Worm (Caenorhabditis elegans): ENCODE measurements around the gene acc-4.

The acc-4 gene

DNA sequence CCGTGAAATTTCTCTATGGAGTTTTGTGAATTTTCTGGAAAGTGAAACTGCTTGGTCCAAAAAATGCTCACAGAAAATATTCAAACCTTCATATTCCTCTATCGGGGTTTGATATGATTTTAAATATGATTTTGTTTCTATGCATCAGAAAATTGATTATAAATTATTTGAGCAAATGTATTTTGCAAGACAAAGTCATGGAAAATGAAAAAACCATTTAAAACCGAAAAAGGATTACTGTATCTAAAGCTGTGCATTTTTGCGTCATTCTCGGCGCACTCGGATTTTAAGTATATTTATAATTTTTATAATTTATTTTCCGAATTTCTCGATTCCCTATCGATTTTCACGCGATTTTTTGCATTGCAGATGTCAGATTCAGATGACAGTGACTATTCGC, 12.4 kb downstream of the acc-4 start, which contains the start of gene pssy-2:
Gene pssy-2, plus strand, starts transcription at position 301 of the 400 bp plus-strand sequence.
- TF ChIP-seq R02D3.7 (tag; optimal IDR thresholded peaks at IDR 0.05) (no peak), nfya-1 (tag; optimal IDR thresholded peaks at IDR 0.05; ENCODE audit: insufficient read depth) (no peak), egl-5 (tag; optimal IDR thresholded peaks at IDR 0.05) (no peak), elt-3 (tag; optimal IDR thresholded peaks at IDR 0.05) (no peak), nhr-67 (tag; optimal IDR thresholded peaks at IDR 0.05) (no peak)

DNA sequence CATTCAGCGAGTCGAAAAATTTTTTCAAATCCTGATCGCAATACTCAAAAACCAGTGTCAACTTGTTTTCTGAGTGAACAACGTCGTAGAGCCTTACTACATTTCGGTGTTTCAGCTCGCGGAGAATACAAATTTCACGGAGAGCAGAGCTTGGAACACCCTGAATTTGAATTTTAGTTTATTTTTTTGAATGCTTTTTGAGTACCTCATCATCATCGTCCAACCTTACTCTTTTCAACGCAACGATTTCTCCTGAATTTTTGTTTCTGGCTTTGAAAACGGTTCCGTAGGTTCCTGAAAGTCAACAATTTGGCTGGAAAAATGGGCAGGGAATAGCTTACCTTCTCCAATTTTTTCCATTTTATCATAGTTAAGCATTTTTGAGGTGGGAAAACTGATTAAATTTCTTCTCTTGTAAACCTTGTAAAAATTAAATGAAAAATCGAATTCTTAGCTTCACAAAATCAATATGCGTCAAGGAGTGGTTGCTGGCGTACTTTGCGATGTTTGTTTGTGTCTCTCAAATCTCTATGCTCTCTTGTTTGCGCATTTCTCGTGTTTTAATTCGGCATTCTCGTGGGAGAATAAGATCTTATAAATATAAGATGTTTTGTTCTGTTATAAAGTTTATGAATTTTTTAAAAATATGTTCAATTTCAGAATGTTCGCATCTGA, 17.9 kb downstream of the acc-4 start, which contains the start of gene cdk-5:
Gene cdk-5, minus strand, starts transcription at position 425 of the 675 bp plus-strand sequence.
- TF ChIP-seq nhr-28 (tag; optimal IDR thresholded peaks at IDR 0.05) (no peak), jun-1 (tag; optimal IDR thresholded peaks at IDR 0.05) (peak; percentile 84), ama-1 (optimal IDR thresholded peaks at IDR 0.05) (peak; percentile 74), nhr-43 (tag; optimal IDR thresholded peaks at IDR 0.05; ENCODE audit: poor library complexity, severe bottlenecking) (peak; percentile 90), sea-2 (GFP tag; optimal IDR thresholded peaks at IDR 0.05) (no peak), fkh-2 (tag; optimal IDR thresholded peaks at IDR 0.05) (no peak), ceh-82 (tag; optimal IDR thresholded peaks at IDR 0.05) (peak; percentile 48), daf-12 (tag; optimal IDR thresholded peaks at IDR 0.05) (no peak), lin-39 (tag; optimal IDR thresholded peaks at IDR 0.05) (peak; percentile 56), ZK546.5 (tag; optimal IDR thresholded peaks at IDR 0.05) (peak; percentile 64), lin-15B (tag; optimal IDR thresholded peaks at IDR 0.05) (peak; percentile 86), snpc-4 (tag; optimal IDR thresholded peaks at IDR 0.05) (peak; percentile 82), R02D3.7 (tag; optimal IDR thresholded peaks at IDR 0.05) (peak; percentile 34), skn-1 (tag; optimal IDR thresholded peaks at IDR 0.05) (peak; percentile 89), mdl-1 (tag; optimal IDR thresholded peaks at IDR 0.05) (no peak), nhr-76 (tag; optimal IDR thresholded peaks at IDR 0.05) (no peak), egl-27 (tag; optimal IDR thresholded peaks at IDR 0.05) (no peak), ztf-11 (tag; optimal IDR thresholded peaks at IDR 0.05) (no peak), nhr-12 (tag; optimal IDR thresholded peaks at IDR 0.05) (no peak), pqm-1 (tag; optimal IDR thresholded peaks at IDR 0.05) (peak; percentile 61), aly-2 (tag; optimal IDR thresholded peaks at IDR 0.05) (no peak), ceh-16 (tag; optimal IDR thresholded peaks at IDR 0.05) (no peak), eor-1 (tag; optimal IDR thresholded peaks at IDR 0.05) (peak in 1 of 2 experiments; percentile 58), nhr-67 (tag; optimal IDR thresholded peaks at IDR 0.05) (no peak), hmg-11 (tag; optimal IDR thresholded peaks at IDR 0.05) (peak; percentile 49), elt-1 (tag; optimal IDR thresholded peaks at IDR 0.05) (peak; percentile 60), tbx-2 (tag; optimal IDR thresholded peaks at IDR 0.05) (peak; percentile 71), unc-39 (tag; optimal IDR thresholded peaks at IDR 0.05) (no peak), nhr-23 (tag; optimal IDR thresholded peaks at IDR 0.05) (peak; percentile 95), nhr-25 (tag; optimal IDR thresholded peaks at IDR 0.05) (peak; percentile 91), elt-3 (tag; optimal IDR thresholded peaks at IDR 0.05) (no peak), nfya-1 (tag; optimal IDR thresholded peaks at IDR 0.05; ENCODE audit: insufficient read depth) (peak; percentile 95), ceh-9 (tag; optimal IDR thresholded peaks at IDR 0.05) (no peak), egl-5 (tag; optimal IDR thresholded peaks at IDR 0.05) (no peak), ceh-28 (tag; optimal IDR thresholded peaks at IDR 0.05) (peak; percentile 95), zag-1 (tag; optimal IDR thresholded peaks at IDR 0.05) (no peak), unc-62 (GFP tag; optimal IDR thresholded peaks at IDR 0.05) (no peak), pha-4 (tag; optimal IDR thresholded peaks at IDR 0.05) (peak; percentile 97), elt-2 (tag; optimal IDR thresholded peaks at IDR 0.05) (peak; percentile 50), nhr-77 (tag; optimal IDR thresholded peaks at IDR 0.05) (peak; percentile 28), nhr-11 (tag; optimal IDR thresholded peaks at IDR 0.05) (no peak), ztf-4 (tag; optimal IDR thresholded peaks at IDR 0.05) (peak; percentile 49), fkh-10 (GFP tag; optimal IDR thresholded peaks at IDR 0.05) (peak; percentile 51), lsy-12 (tag; optimal IDR thresholded peaks at IDR 0.05) (peak; percentile 76), mml-1 (tag; optimal IDR thresholded peaks at IDR 0.05) (no peak), nhr-237 (tag; optimal IDR thresholded peaks at IDR 0.05) (no peak)

All from whole organism, L3 larva.